Fruit fly (Drosophila melanogaster): ENCODE data around the gene CG46468.

CG46468 gene

DNA sequence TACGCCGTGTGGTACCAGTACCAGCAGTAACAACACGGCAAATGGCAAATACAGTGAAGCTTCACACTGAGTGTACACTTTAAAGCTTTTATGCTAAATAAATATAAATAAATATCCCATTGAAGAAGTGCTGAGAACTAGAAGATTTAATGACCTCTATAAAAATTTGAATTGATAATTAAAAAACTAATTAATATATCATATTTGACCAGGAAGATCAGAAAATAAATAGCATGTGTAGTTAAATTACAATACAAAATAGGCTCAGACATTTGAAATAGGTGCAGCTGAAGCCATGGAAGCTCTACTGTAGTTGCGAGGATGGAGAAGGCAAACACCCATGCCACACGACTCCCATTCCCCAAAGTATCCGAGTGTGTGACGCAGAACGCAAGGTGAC is 711 bp downstream of the CG46468 start (continued):
- TF ChIP-seq insv (GFP tag; optimal IDR thresholded peaks at IDR 0.05) (no peak), cwo (GFP tag; optimal IDR thresholded peaks at IDR 0.05) (peak; percentile 34), CG31365 (tag; optimal IDR thresholded peaks at IDR 0.05) (no peak), CG7786 (GFP tag; optimal IDR thresholded peaks at IDR 0.05) (no peak), CG13424 (tag; optimal IDR thresholded peaks at IDR 0.05) (peak; percentile 60), sob (GFP tag; IDR thresholded peaks at IDR 0.05) (no peak), Side (GFP tag; optimal IDR thresholded peaks at IDR 0.05) (no peak), CG13624 (GFP tag; optimal IDR thresholded peaks at IDR 0.05) (no peak), exex (tag; optimal IDR thresholded peaks at IDR 0.05) (no peak), H2.0 (GFP tag; IDR thresholded peaks at IDR 0.05) (no peak), Sry-β (GFP tag; optimal IDR thresholded peaks at IDR 0.05) (no peak), CG12219 (GFP tag; optimal IDR thresholded peaks at IDR 0.05) (peak; percentile 17), CG16863 (GFP tag; optimal IDR thresholded peaks at IDR 0.05) (no peak), CG18262 (tag; optimal IDR thresholded peaks at IDR 0.05) (peak; percentile 42), H15 (GFP tag; IDR thresholded peaks at IDR 0.05) (no peak), Ada2b (GFP tag; IDR thresholded peaks at IDR 0.05) (peak; percentile 35; the same call in 1 of the 2 replicates), CG10366 (GFP tag; IDR thresholded peaks at IDR 0.05) (no peak), fru (optimal IDR thresholded peaks at IDR 0.05) (no peak), luna (GFP tag; optimal IDR thresholded peaks at IDR 0.05) (no peak), pita (GFP tag; optimal IDR thresholded peaks at IDR 0.05) (no peak), CG15696 (tag; optimal IDR thresholded peaks at IDR 0.05) (no peak), Asciz (GFP tag; optimal IDR thresholded peaks at IDR 0.05) (peak; percentile 24), Meics (GFP tag; optimal IDR thresholded peaks at IDR 0.05) (peak; percentile 51), CG3726 (GFP tag; IDR thresholded peaks at IDR 0.05) (no peak), CG12236 (GFP tag; optimal IDR thresholded peaks at IDR 0.05) (no peak), nerfin-2 (GFP tag; IDR thresholded peaks at IDR 0.05; ENCODE audit: partially characterized antibody) (no peak), ttk (GFP tag; IDR thresholded peaks at IDR 0.05) (no peak), ara (GFP tag; IDR thresholded peaks at IDR 0.05) (no peak), CG3847 (GFP tag; IDR thresholded peaks at IDR 0.05) (0 out of 2 replicates have a peak, but pooled peaks have one; percentile 18), CG8290 (GFP tag; optimal IDR thresholded peaks at IDR 0.05) (no peak), CG8290 (tag; optimal IDR thresholded peaks at IDR 0.05) (no peak), CG17802 (tag; optimal IDR thresholded peaks at IDR 0.05) (no peak), ato (GFP tag; IDR thresholded peaks at IDR 0.05; ENCODE audit: partially characterized antibody) (no peak), toy (GFP tag; IDR thresholded peaks at IDR 0.05) (no peak), E2f1 (GFP tag; IDR thresholded peaks at IDR 0.05) (no peak; the same call in 1 of the 2 replicates), Pdp1 (GFP tag; optimal IDR thresholded peaks at IDR 0.05) (no peak), gt (GFP tag; IDR thresholded peaks at IDR 0.05) (no peak), CG1832 (GFP tag; optimal IDR thresholded peaks at IDR 0.05) (no peak), Taf1 (GFP tag; IDR thresholded peaks at IDR 0.05) (no peak), sc (optimal IDR thresholded peaks at IDR 0.05) (no peak), sc (GFP tag; optimal IDR thresholded peaks at IDR 0.05) (no peak), CG4424 (GFP tag; optimal IDR thresholded peaks at IDR 0.05) (no peak), CG7372 (GFP tag; IDR thresholded peaks at IDR 0.05) (no peak), ind (GFP tag; optimal IDR thresholded peaks at IDR 0.05) (peak; percentile 36), CG6689 (GFP tag; IDR thresholded peaks at IDR 0.05) (0 out of 2 replicates have a peak, but pooled peaks have one; percentile 11), CG9727 (GFP tag; optimal IDR thresholded peaks at IDR 0.05) (peak; percentile 31), CG14050 (GFP tag; IDR thresholded peaks at IDR 0.05) (no peak), Mrtf (GFP tag; IDR thresholded peaks at IDR 0.05) (no peak), CG17328 (GFP tag; IDR thresholded peaks at IDR 0.05) (no peak), maf-S (GFP tag; optimal IDR thresholded peaks at IDR 0.05) (no peak), tx (GFP tag; optimal IDR thresholded peaks at IDR 0.05) (no peak), CG9437 (GFP tag; optimal IDR thresholded peaks at IDR 0.05) (peak; percentile 16), fd96Cb (tag; optimal IDR thresholded peaks at IDR 0.05) (peak; percentile 32)
